Worm (Caenorhabditis elegans): ENCODE data around the gene gana-1.

gana-1 gene

DNA sequence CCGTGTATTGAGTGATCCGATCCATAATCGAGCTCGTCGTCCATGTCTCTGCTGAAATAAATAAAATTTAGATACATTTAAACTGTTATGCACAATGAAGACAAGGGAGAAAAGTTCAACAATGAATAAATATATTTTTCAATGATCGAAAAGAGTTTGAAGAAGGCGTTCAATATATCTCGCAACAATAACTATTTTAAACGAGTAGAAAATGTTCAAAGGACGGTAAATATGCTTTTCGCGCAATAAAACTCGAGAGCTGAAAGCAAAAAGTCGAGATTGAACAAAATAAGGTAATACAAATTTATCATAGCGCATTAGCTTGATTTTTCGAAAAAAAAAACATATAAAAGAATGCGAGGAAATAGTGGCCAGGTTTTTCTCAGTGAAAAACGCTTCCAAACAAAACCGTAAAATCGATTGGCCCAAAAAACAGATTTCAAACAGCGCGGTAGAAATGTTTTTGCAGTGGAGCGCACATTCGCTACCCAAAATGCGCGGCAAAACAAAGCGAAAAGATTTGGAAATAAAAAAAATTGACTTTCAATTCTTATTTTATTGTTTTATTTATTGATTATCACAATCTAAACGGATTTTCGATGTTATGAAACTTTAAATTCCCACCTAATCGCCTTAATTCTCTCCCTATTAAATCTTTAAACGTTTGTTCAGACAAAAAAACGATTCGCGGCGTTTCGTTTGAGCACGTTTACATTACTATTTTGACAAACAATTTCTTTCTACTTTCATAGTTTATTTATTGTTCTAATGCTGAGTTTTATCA is 46.0 kb upstream of the gana-1 start, which contains the start of the genes kup-1 and F10C2.4:
Gene kup-1 (minus strand): TSS at position 51 of the 784 bp plus-strand sequence.
Gene F10C2.4 (plus strand): TSS at position 734 of the 784 bp plus-strand sequence.
- peak; percentile 66 for TF ChIP-seq sma-3 (GFP tag; optimal IDR thresholded peaks at IDR 0.05)
- peak; percentile 79 for TF ChIP-seq unc-55 (GFP tag; optimal IDR thresholded peaks at IDR 0.05)
- no peak for TF ChIP-seq F13H6.1 (tag; optimal IDR thresholded peaks at IDR 0.05)
- TF ChIP-seq C34F6.9 (tag; optimal IDR thresholded peaks at IDR 0.05), result peak; percentile 67
- no peak for TF ChIP-seq snpc-4 (tag; optimal IDR thresholded peaks at IDR 0.05)
- TF ChIP-seq gmeb-1 (tag; optimal IDR thresholded peaks at IDR 0.05), result peak; percentile 90
- peak; percentile 48 for TF ChIP-seq nhr-129 (tag; optimal IDR thresholded peaks at IDR 0.05)
- TF ChIP-seq lin-13 (GFP tag; optimal IDR thresholded peaks at IDR 0.05), result peak; percentile 45
- TF ChIP-seq crh-2 (tag; optimal IDR thresholded peaks at IDR 0.05), result peak; percentile 41

DNA sequence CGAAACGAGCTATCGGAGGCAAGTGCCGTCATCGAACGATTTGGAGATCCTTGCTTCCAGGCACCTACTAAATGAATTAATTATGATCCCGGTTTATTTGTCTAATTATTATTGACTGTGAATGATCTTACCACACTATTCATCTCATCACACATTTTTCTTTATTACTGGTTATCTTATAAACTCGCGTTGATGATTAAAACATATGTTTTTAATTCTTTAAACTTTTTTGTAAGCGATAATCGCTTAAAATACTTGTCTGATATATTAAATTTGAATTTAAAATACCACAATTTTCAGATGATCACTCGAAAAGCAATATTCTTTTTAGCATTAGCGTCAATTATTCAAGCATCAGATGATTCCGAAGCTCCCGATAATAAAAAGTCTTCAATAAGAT is 41.9 kb upstream of the gana-1 start, which contains the start of gene F10C2.5:
Gene F10C2.5 (plus strand): TSS at position 301 of the 400 bp plus-strand sequence.
- TF ChIP-seq unc-39 (tag; optimal IDR thresholded peaks at IDR 0.05) (no peak), Y55F3AM.14 (GFP tag; optimal IDR thresholded peaks at IDR 0.05) (no peak), nhr-129 (tag; optimal IDR thresholded peaks at IDR 0.05) (no peak), nhr-237 (tag; optimal IDR thresholded peaks at IDR 0.05) (no peak), ZK546.5 (tag; optimal IDR thresholded peaks at IDR 0.05) (no peak), nhr-77 (tag; optimal IDR thresholded peaks at IDR 0.05) (no peak)

- TF ChIP-seq snpc-4 (tag; optimal IDR thresholded peaks at IDR 0.05), result peak; percentile 57
- no peak for TF ChIP-seq elt-1 (tag; optimal IDR thresholded peaks at IDR 0.05)
Observed at ce11 chrV:12047735-12048134, 39.3 kb upstream of the gana-1 start.

DNA sequence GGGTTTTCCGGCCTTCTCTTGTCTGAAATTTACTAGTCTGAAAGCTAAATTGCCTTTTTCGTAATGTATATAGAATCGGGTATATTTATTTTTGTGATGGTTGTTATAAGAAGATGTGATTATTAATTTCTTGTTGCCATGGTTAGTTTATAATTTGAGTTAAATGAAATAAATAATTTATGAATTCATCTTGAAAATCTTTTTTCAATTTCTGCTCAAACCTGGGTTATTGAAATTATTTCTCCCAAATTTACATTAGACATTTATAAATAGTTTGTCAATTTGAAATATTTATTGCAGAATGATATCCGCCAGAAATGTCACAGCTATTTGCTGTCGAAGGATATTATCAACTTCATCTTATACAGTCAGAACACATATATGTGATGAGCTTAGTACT is 38.6 kb upstream of the gana-1 start, which contains the start of gene dars-2:
Gene dars-2 (plus strand): TSS at position 301 of the 400 bp plus-strand sequence.
- TF ChIP-seq zag-1 (tag; optimal IDR thresholded peaks at IDR 0.05), result no peak
- no peak for TF ChIP-seq mdl-1 (tag; optimal IDR thresholded peaks at IDR 0.05)
- no peak for TF ChIP-seq crh-2 (tag; optimal IDR thresholded peaks at IDR 0.05)
- TF ChIP-seq elt-1 (tag; optimal IDR thresholded peaks at IDR 0.05), result no peak
- TF ChIP-seq sem-4 (tag; optimal IDR thresholded peaks at IDR 0.05), result no peak
- no peak for TF ChIP-seq lin-13 (GFP tag; optimal IDR thresholded peaks at IDR 0.05)
- TF ChIP-seq skn-1 (tag; optimal IDR thresholded peaks at IDR 0.05), result no peak
- no peak for TF ChIP-seq nhr-23 (tag; optimal IDR thresholded peaks at IDR 0.05)
- no peak for TF ChIP-seq mab-5 (tag; optimal IDR thresholded peaks at IDR 0.05)
- TF ChIP-seq aly-2 (tag; optimal IDR thresholded peaks at IDR 0.05), result no peak
- TF ChIP-seq elt-3 (tag; optimal IDR thresholded peaks at IDR 0.05), result no peak
- TF ChIP-seq nhr-11 (tag; optimal IDR thresholded peaks at IDR 0.05), result no peak
- no peak for TF ChIP-seq nhr-6 (tag; optimal IDR thresholded peaks at IDR 0.05)
- TF ChIP-seq ztf-1 (GFP tag; conservative IDR thresholded peaks at IDR 0.05), result no peak
- TF ChIP-seq R02D3.7 (tag; optimal IDR thresholded peaks at IDR 0.05), result no peak
- TF ChIP-seq lin-11 (tag; optimal IDR thresholded peaks at IDR 0.05), result no peak
- no peak for TF ChIP-seq nhr-12 (tag; optimal IDR thresholded peaks at IDR 0.05)
- no peak for TF ChIP-seq ztf-4 (tag; optimal IDR thresholded peaks at IDR 0.05)
- no peak for TF ChIP-seq ceh-16 (tag; optimal IDR thresholded peaks at IDR 0.05)
- no peak for TF ChIP-seq mbf-1 (tag; optimal IDR thresholded peaks at IDR 0.05)

DNA sequence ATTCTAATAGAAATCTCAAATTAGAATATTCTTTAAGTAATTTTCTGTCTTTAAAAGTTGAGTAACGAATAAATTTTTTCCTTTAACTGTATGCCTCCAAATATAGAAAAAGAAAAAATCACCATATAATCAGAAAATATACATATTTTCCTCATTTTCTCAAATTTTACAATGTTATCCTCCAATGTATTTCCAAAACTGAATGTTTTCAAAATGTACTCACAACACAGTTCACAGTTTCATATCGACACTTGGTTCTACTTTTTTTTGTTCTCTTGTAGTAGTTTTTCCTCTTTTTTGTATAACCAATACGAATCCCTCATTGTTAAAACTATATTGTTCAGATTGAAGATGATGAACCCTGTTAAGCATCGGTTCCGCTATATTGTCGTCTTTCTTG is 33.4 kb upstream of the gana-1 start, which contains the start of gene F10C2.7:
Gene F10C2.7 (plus strand): TSS at position 301 of the 400 bp plus-strand sequence.
- TF ChIP-seq sem-4 (tag; optimal IDR thresholded peaks at IDR 0.05), result no peak
- no peak for TF ChIP-seq nhr-21 (tag; optimal IDR thresholded peaks at IDR 0.05)
- TF ChIP-seq fos-1 (tag; optimal IDR thresholded peaks at IDR 0.05), result no peak
- TF ChIP-seq unc-55 (GFP tag; optimal IDR thresholded peaks at IDR 0.05), result no peak
- no peak for TF ChIP-seq sma-3 (GFP tag; optimal IDR thresholded peaks at IDR 0.05)
- no peak for TF ChIP-seq C34F6.9 (tag; optimal IDR thresholded peaks at IDR 0.05)
- no peak for TF ChIP-seq nhr-23 (tag; optimal IDR thresholded peaks at IDR 0.05)
- no peak for TF ChIP-seq lin-13 (GFP tag; optimal IDR thresholded peaks at IDR 0.05)
